Worm (Caenorhabditis elegans): ENCODE measurements around the gene slcf-1.

The slcf-1 gene

DNA sequence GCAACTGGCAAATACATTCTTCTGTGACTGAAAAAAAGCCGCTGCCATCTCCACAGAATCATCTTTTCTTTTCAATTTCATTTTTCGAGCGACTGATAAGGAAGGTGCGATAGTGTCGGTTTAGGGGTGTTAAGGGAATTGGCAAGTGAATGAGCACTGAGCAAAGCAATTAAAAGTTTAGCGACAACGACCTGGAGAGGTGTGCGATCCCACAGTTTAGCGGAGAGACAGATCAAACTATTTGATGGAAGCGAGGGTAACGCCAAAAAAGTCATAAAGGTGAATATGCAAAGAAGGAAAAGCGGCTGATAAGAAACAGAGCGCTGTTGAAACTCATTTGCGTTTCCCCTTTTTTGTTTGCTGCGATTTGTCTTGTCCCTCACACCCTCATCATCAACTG lies at the start of gene slcf-1, which contains the start of gene F14F3.5:
Gene slcf-1, plus strand, starts transcription at position 302 of the 400 bp plus-strand sequence.
Gene F14F3.5, minus strand, starts transcription at position 234 of the 400 bp plus-strand sequence.
- TF ChIP-seq lsy-2 (tag; optimal IDR thresholded peaks at IDR 0.05) (no peak), fos-1 (tag; optimal IDR thresholded peaks at IDR 0.05) (peak; percentile 38)

DNA sequence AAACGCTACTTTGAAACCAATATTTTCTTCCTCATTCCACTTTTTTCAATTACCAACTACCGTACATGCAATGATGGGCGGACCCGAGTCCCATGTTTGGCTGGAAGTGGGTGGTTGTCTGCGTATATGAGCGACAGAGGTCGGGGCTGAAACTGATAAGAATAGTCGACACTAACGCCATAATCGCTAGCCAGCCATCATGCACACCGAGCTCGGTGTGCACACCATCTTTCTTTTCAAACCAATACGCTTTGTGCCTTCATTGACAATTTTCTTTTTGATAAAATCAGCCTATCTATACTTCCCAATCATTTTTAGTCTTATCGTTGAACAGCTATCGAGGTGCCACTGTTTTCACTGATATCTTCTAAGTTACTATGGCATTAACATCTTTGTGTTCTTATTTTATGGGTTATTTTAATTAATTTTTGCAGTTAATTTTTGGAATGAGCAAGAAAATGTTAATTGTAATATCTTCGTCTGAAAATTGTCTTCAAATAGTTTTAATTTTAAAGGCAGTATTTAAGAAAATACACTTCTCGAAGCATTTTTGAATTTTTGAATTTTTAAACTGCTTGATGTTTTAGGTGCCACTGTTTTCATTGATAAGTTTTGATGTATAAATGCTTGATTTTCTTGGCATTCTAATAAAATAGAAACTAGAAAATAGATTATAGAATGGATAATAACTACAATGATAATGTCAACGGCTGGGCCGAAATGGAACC lies 48.4 kb upstream of the slcf-1 start, which contains the start of gene elt-2:
Gene elt-2, plus strand, starts transcription at position 678 of the 728 bp plus-strand sequence.
- peak; percentile 58 for TF ChIP-seq gmeb-1 (tag; optimal IDR thresholded peaks at IDR 0.05)
- TF ChIP-seq sma-3 (GFP tag; optimal IDR thresholded peaks at IDR 0.05) = peak; percentile 36
- peak; percentile 31 for TF ChIP-seq crh-2 (tag; optimal IDR thresholded peaks at IDR 0.05)
- peak in 1 of 2 experiments; percentile 57 for TF ChIP-seq lsy-2 (tag; optimal IDR thresholded peaks at IDR 0.05)
- no peak for TF ChIP-seq mbf-1 (tag; optimal IDR thresholded peaks at IDR 0.05)
- TF ChIP-seq fos-1 (tag; optimal IDR thresholded peaks at IDR 0.05) = peak; percentile 95
- TF ChIP-seq F13H6.1 (tag; optimal IDR thresholded peaks at IDR 0.05) = peak; percentile 34
- no peak for TF ChIP-seq ceh-82 (tag; optimal IDR thresholded peaks at IDR 0.05)
- peak; percentile 73 for TF ChIP-seq sma-9 (GFP tag; optimal IDR thresholded peaks at IDR 0.05)
- TF ChIP-seq sma-9 (tag; optimal IDR thresholded peaks at IDR 0.05) = no peak
- no peak for TF ChIP-seq elt-3 (tag; optimal IDR thresholded peaks at IDR 0.05)

DNA sequence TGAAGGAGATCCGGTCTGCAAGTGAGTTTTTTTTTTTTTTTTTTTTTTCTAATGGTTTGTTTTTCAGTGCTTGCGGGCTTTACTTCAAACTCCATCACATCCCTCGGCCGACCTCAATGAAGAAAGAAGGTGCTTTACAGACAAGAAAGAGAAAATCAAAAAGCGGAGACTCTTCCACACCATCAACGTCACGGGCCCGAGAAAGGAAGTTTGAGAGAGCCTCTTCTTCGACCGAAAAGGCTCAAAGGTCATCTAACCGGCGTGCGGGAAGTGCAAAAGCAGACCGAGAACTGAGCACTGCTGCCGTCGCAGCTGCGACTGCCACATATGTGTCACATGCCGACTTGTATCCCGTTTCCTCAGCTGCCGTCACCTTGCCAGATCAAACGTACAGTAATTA lies 46.8 kb upstream of the slcf-1 start:
- no peak for TF ChIP-seq mbf-1 (tag; optimal IDR thresholded peaks at IDR 0.05)
- no peak for TF ChIP-seq nhr-6 (tag; optimal IDR thresholded peaks at IDR 0.05)
- no peak for TF ChIP-seq ztf-11 (tag; optimal IDR thresholded peaks at IDR 0.05)
- no peak for TF ChIP-seq nhr-10 (tag; optimal IDR thresholded peaks at IDR 0.05)
- TF ChIP-seq nhr-23 (tag; optimal IDR thresholded peaks at IDR 0.05) = no peak
- TF ChIP-seq lin-39 (tag; optimal IDR thresholded peaks at IDR 0.05) = no peak
- TF ChIP-seq gmeb-1 (tag; optimal IDR thresholded peaks at IDR 0.05) = no peak
- no peak for TF ChIP-seq mab-5 (tag; optimal IDR thresholded peaks at IDR 0.05)
- TF ChIP-seq ztf-4 (tag; optimal IDR thresholded peaks at IDR 0.05) = no peak
- TF ChIP-seq nhr-77 (tag; optimal IDR thresholded peaks at IDR 0.05) = no peak
- TF ChIP-seq alr-1 (tag; optimal IDR thresholded peaks at IDR 0.05) = no peak
- no peak for TF ChIP-seq mdl-1 (tag; optimal IDR thresholded peaks at IDR 0.05)
- TF ChIP-seq C34F6.9 (tag; optimal IDR thresholded peaks at IDR 0.05) = no peak
- no peak for TF ChIP-seq nhr-129 (tag; optimal IDR thresholded peaks at IDR 0.05)

DNA sequence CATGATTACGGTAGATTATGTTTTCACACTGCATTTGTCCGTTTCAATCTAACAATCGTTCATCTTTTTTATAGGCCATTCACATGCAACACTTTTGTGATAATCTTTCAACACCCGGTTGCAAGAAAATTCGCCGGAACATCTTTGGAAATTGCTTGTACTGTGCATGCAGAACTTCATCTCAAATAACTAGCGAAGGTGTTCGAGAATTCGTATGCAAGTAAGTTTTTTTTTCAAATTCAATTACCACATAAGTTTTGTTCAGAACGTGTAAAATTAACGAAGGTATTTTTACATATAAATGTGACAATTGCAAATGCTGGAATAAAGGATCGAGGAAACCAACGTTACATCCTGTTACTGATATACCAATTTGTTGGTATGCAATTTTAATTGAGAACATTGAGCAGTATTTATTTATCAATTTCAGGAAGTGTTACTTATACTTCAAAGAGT lies 43.8 kb upstream of the slcf-1 start, which contains the start of gene C33D3.3:
Gene C33D3.3, plus strand, starts transcription at position 51 of the 456 bp plus-strand sequence.
- no peak for TF ChIP-seq lin-39 (tag; optimal IDR thresholded peaks at IDR 0.05)
- no peak for TF ChIP-seq elt-3 (tag; optimal IDR thresholded peaks at IDR 0.05)
- TF ChIP-seq elt-1 (tag; optimal IDR thresholded peaks at IDR 0.05) = no peak
- no peak for TF ChIP-seq crh-2 (tag; optimal IDR thresholded peaks at IDR 0.05)
- TF ChIP-seq mab-5 (tag; optimal IDR thresholded peaks at IDR 0.05) = no peak
- no peak for TF ChIP-seq lsy-2 (tag; optimal IDR thresholded peaks at IDR 0.05)
- TF ChIP-seq skn-1 (tag; optimal IDR thresholded peaks at IDR 0.05) = no peak
- TF ChIP-seq nhr-12 (tag; optimal IDR thresholded peaks at IDR 0.05) = no peak
- no peak for TF ChIP-seq ceh-82 (tag; optimal IDR thresholded peaks at IDR 0.05)

ce11 chrX:10488763-10489162 lies 40.3 kb upstream of the slcf-1 start, which contains the start of gene C33D3.4:
C33D3.4 (plus strand) TSS chrX:10489063.
- TF ChIP-seq ztf-1 (GFP tag; conservative IDR thresholded peaks at IDR 0.05) (no peak), nhr-10 (tag; optimal IDR thresholded peaks at IDR 0.05) (no peak), lsy-2 (tag; optimal IDR thresholded peaks at IDR 0.05) (no peak), nhr-21 (tag; optimal IDR thresholded peaks at IDR 0.05) (no peak), nhr-237 (tag; optimal IDR thresholded peaks at IDR 0.05) (no peak), ama-1 (optimal IDR thresholded peaks at IDR 0.05) (no peak), crh-2 (tag; optimal IDR thresholded peaks at IDR 0.05) (no peak), mdl-1 (tag; optimal IDR thresholded peaks at IDR 0.05) (no peak), ceh-82 (tag; optimal IDR thresholded peaks at IDR 0.05) (no peak), Y55F3AM.14 (GFP tag; optimal IDR thresholded peaks at IDR 0.05) (no peak), sma-3 (GFP tag; optimal IDR thresholded peaks at IDR 0.05) (no peak), nhr-6 (tag; optimal IDR thresholded peaks at IDR 0.05) (no peak), egl-27 (tag; optimal IDR thresholded peaks at IDR 0.05) (no peak), elt-3 (tag; optimal IDR thresholded peaks at IDR 0.05) (no peak), blmp-1 (tag; optimal IDR thresholded peaks at IDR 0.05; ENCODE audit: insufficient read depth) (no peak), nhr-129 (tag; optimal IDR thresholded peaks at IDR 0.05) (no peak), ceh-16 (tag; optimal IDR thresholded peaks at IDR 0.05) (no peak), nhr-77 (tag; optimal IDR thresholded peaks at IDR 0.05) (no peak)
